Fruit fly (Drosophila melanogaster): Measurements from ENCODE around the gene CG18599.

CG18599 gene

DNA sequence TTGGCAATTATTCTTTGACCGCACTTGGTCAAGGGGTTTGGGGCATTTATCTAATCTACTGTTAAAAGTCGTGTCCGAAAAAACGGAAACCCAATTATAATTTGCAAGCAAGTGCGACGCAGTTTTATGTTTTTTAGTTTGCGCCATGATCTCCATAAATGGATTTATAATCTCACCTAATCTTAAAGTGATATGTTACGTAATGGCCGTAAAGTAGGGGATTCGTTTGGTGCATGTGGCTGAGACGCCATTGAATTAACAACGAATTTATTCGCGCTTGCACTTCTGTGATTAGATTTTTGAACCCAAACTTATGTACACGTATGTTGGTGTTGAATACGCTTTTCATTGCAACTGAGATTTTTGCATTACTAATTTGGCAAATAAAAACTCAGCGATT lies 9.1 kb downstream of the CG18599 start:
- TF ChIP-seq CG5204 (GFP tag; optimal IDR thresholded peaks at IDR 0.05) (no peak), Mnt (GFP tag; optimal IDR thresholded peaks at IDR 0.05) (no peak), CG7045 (GFP tag; optimal IDR thresholded peaks at IDR 0.05) (no peak), pad (GFP tag; optimal IDR thresholded peaks at IDR 0.05) (no peak), bab1 (GFP tag; optimal IDR thresholded peaks at IDR 0.05) (no peak), CG11617 (GFP tag; optimal IDR thresholded peaks at IDR 0.05) (no peak), Hr96 (GFP tag; optimal IDR thresholded peaks at IDR 0.05) (no peak), CG33017 (tag; optimal IDR thresholded peaks at IDR 0.05) (no peak), tj (GFP tag; optimal IDR thresholded peaks at IDR 0.05) (no peak), CG7101 (tag; optimal IDR thresholded peaks at IDR 0.05) (no peak), cic (GFP tag; optimal IDR thresholded peaks at IDR 0.05) (no peak), CG12768 (GFP tag; optimal IDR thresholded peaks at IDR 0.05) (no peak), Crg-1 (GFP tag; optimal IDR thresholded peaks at IDR 0.05) (no peak), CG1620 (GFP tag; optimal IDR thresholded peaks at IDR 0.05) (no peak), kay (GFP tag; ENCODE audit: borderline replicate concordance) (no peak)

dm6 chr3R:18277406-18277805 lies 9.8 kb downstream of the CG18599 start:
- TF ChIP-seq bab1 (GFP tag; optimal IDR thresholded peaks at IDR 0.05) (no peak), CG7045 (GFP tag; optimal IDR thresholded peaks at IDR 0.05) (no peak)

DNA sequence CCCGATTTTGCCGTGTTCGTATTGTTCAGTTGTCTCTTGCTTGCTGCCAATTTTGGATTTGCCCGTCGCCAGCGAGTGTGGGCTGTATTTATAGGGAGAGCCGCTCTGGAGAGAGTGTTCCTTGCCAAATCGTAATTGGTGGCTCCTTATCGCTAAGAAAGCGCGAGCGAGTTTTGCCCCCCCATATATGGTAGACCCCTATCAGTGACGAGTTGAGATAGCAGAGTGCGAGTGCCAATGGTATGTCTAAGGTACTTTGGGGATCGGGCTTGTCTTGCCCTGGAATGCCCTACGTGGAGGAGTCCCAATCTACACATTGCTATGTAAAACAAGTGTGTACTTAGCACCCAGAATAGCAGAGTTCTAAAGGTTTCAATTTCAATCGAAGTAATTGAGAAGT lies 11.9 kb downstream of the CG18599 start, which contains the start of gene CG7142:
TSS of gene CG7142 (minus strand) at position 29 of the 400 bp plus-strand sequence.
- TF ChIP-seq cic (GFP tag; optimal IDR thresholded peaks at IDR 0.05) (peak; percentile 1), CG14711 (tag; optimal IDR thresholded peaks at IDR 0.05) (no peak), CG33017 (tag; optimal IDR thresholded peaks at IDR 0.05) (peak; percentile 18), toe (GFP tag; optimal IDR thresholded peaks at IDR 0.05) (no peak), CG5204 (GFP tag; optimal IDR thresholded peaks at IDR 0.05) (no peak), CG7101 (tag; optimal IDR thresholded peaks at IDR 0.05) (no peak), Mnt (GFP tag; optimal IDR thresholded peaks at IDR 0.05) (peak; percentile 12), kay (GFP tag; ENCODE audit: borderline replicate concordance) (peak; percentile 34)

DNA sequence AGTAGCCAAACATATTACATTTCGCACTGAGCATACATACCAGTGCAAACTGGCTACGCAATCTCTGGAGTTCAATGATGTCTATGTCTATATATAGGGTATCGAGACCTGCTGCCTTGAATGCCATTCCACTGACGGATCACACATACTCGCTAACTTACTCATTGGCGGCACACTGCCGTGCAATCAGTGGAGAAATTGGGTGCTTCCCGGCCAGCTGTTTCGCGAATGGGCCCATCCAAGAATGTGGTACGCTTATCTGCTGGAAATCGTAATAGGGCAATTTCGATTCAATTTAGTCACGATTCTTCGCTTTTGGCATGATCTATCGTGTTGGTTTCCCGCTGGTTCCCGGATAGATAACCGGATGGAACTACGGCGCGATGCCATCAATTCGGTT lies 12.5 kb downstream of the CG18599 start:
- no peak for TF ChIP-seq Mnt (GFP tag; optimal IDR thresholded peaks at IDR 0.05)
- TF ChIP-seq kay (GFP tag; ENCODE audit: borderline replicate concordance) = no peak
- no peak for TF ChIP-seq toe (GFP tag; optimal IDR thresholded peaks at IDR 0.05)
- TF ChIP-seq CG7045 (GFP tag; optimal IDR thresholded peaks at IDR 0.05) = no peak
- no peak for TF ChIP-seq cic (GFP tag; optimal IDR thresholded peaks at IDR 0.05)
- no peak for TF ChIP-seq ovo (GFP tag; optimal IDR thresholded peaks at IDR 0.05)

dm6 chr3R:18280866-18281473 lies 13.4 kb downstream of the CG18599 start:
- no peak for TF ChIP-seq CG7045 (GFP tag; optimal IDR thresholded peaks at IDR 0.05)
- no peak for TF ChIP-seq ovo (GFP tag; optimal IDR thresholded peaks at IDR 0.05)
- no peak for TF ChIP-seq Crg-1 (GFP tag; optimal IDR thresholded peaks at IDR 0.05)
- TF ChIP-seq bab1 (GFP tag; optimal IDR thresholded peaks at IDR 0.05) = no peak
- TF ChIP-seq toe (GFP tag; optimal IDR thresholded peaks at IDR 0.05) = no peak
- TF ChIP-seq Hr96 (GFP tag; optimal IDR thresholded peaks at IDR 0.05) = no peak
- no peak for TF ChIP-seq CG14711 (tag; optimal IDR thresholded peaks at IDR 0.05)
- no peak for TF ChIP-seq CG1620 (GFP tag; optimal IDR thresholded peaks at IDR 0.05)
- TF ChIP-seq CG12768 (GFP tag; optimal IDR thresholded peaks at IDR 0.05) = no peak
- no peak for TF ChIP-seq CG7101 (tag; optimal IDR thresholded peaks at IDR 0.05)

- TF ChIP-seq tj (GFP tag; optimal IDR thresholded peaks at IDR 0.05) (no peak), cic (GFP tag; optimal IDR thresholded peaks at IDR 0.05) (no peak), bab1 (GFP tag; optimal IDR thresholded peaks at IDR 0.05) (peak; percentile 11), Mnt (GFP tag; optimal IDR thresholded peaks at IDR 0.05) (peak; percentile 97), Clk (GFP tag; optimal IDR thresholded peaks at IDR 0.05) (no peak), CG7101 (tag; optimal IDR thresholded peaks at IDR 0.05) (no peak)
Measured at dm6 chr3R:18283441-18283840, 15.9 kb downstream of the CG18599 start, which contains the start of the genes CG14312 and CG8064. Gene CG14312 (minus strand): TSS chr3R:18283528. Gene CG8064 (plus strand): TSS chr3R:18283660.

DNA sequence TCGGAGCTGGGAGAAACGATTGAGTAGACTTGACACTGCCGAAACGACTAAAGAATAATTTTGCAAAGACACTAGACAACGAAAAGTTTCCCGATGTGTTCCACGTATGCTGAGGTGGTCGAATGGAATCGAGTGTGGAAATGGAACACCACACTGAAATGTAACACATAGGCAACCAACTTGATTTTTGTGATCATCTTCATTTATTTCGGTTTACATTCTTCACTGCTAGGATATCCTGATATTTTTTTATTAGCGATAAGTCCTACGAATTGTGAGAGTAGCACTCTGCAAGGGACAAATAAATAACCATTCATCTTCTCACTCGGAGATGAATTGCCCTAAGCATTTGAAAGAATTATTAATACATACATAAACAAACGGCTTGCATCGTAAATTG lies 21.1 kb downstream of the CG18599 start, which contains the start of gene CG7131:
TSS of gene CG7131 (minus strand) at position 101 of the 400 bp plus-strand sequence.
- no peak for TF ChIP-seq CG1620 (GFP tag; optimal IDR thresholded peaks at IDR 0.05)
- TF ChIP-seq Mnt (GFP tag; optimal IDR thresholded peaks at IDR 0.05) = no peak
- TF ChIP-seq cnc (optimal IDR thresholded peaks at IDR 0.05) = no peak
- TF ChIP-seq tj (GFP tag; optimal IDR thresholded peaks at IDR 0.05) = no peak
- TF ChIP-seq toe (GFP tag; optimal IDR thresholded peaks at IDR 0.05) = no peak
- TF ChIP-seq cic (GFP tag; optimal IDR thresholded peaks at IDR 0.05) = no peak
- no peak for TF ChIP-seq CG7045 (GFP tag; optimal IDR thresholded peaks at IDR 0.05)
- no peak for TF ChIP-seq CG12768 (GFP tag; optimal IDR thresholded peaks at IDR 0.05)
- no peak for TF ChIP-seq pad (GFP tag; optimal IDR thresholded peaks at IDR 0.05)
- TF ChIP-seq CG33017 (tag; optimal IDR thresholded peaks at IDR 0.05) = no peak
- TF ChIP-seq Clk (GFP tag; optimal IDR thresholded peaks at IDR 0.05) = no peak
- no peak for TF ChIP-seq CG5204 (GFP tag; optimal IDR thresholded peaks at IDR 0.05)
- no peak for TF ChIP-seq ovo (GFP tag; optimal IDR thresholded peaks at IDR 0.05)
- TF ChIP-seq CG14711 (tag; optimal IDR thresholded peaks at IDR 0.05) = no peak
- no peak for TF ChIP-seq CG11617 (GFP tag; optimal IDR thresholded peaks at IDR 0.05)
- no peak for TF ChIP-seq Hr96 (GFP tag; optimal IDR thresholded peaks at IDR 0.05)
- TF ChIP-seq Crg-1 (GFP tag; optimal IDR thresholded peaks at IDR 0.05) = no peak
- no peak for TF ChIP-seq bab1 (GFP tag; optimal IDR thresholded peaks at IDR 0.05)
- no peak for TF ChIP-seq CG7101 (tag; optimal IDR thresholded peaks at IDR 0.05)

Measured in whole organism, adult.